Worm (Caenorhabditis elegans): ENCODE measurements around the gene ogdh-1.

DNA sequence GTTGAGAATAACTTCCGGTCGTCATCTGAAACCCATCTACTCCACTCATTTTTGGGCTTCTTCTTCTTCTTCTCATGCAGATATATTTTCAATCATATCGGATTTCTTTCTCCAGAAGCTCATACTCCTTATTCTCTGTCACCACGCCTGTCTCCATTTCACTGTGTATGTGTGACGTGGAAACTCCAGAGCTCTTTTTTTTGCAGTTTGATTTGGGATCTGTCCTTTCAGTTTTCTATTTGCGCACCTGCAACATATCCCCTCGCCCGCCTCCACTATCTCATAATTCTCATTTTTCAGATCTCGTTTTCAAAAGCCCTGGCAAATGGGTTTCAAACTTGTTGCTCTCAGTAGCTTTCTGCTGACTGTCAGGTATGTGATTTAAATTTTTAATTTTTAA lies 25.1 kb downstream of the ogdh-1 start, which contains the start of gene kin-36:
- TF ChIP-seq lin-11 (tag; optimal IDR thresholded peaks at IDR 0.05) (no peak), elt-2 (tag; optimal IDR thresholded peaks at IDR 0.05) (no peak), ama-1 (optimal IDR thresholded peaks at IDR 0.05) (no peak), odd-2 (tag; optimal IDR thresholded peaks at IDR 0.05) (no peak), dmd-4 (tag; optimal IDR thresholded peaks at IDR 0.05; ENCODE audit: borderline replicate concordance) (no peak), fax-1 (tag; optimal IDR thresholded peaks at IDR 0.05) (no peak), unc-55 (GFP tag; optimal IDR thresholded peaks at IDR 0.05) (no peak), unc-3 (GFP tag; conservative IDR thresholded peaks at IDR 0.05) (no peak), unc-3 (tag; optimal IDR thresholded peaks at IDR 0.05) (no peak), sox-4 (tag; optimal IDR thresholded peaks at IDR 0.05) (no peak), ceh-34 (tag; optimal IDR thresholded peaks at IDR 0.05) (no peak)

Data from whole organism, late embryonic.